Worm (Caenorhabditis elegans): ENCODE measurements around the gene vamp-7.

vamp-7 gene

ce11 chrIV:2607513-2608101 lies at the start of gene vamp-7:
Gene vamp-7, plus strand, starts transcription at chrIV:2608051.
- TF ChIP-seq sdz-12 (GFP tag; optimal IDR thresholded peaks at IDR 0.05) (peak; percentile 11), nhr-25 (tag; optimal IDR thresholded peaks at IDR 0.05; ENCODE audit: borderline replicate concordance, insufficient read depth) (no peak), dmd-9 (GFP tag; IDR thresholded peaks at IDR 0.05) (no peak), set-16 (GFP tag; IDR thresholded peaks at IDR 0.05) (no peak), zip-2 (tag; optimal IDR thresholded peaks at IDR 0.05) (no peak), mep-1 (tag; optimal IDR thresholded peaks at IDR 0.05) (peak; percentile 48), nhr-102 (tag; optimal IDR thresholded peaks at IDR 0.05) (no peak), D1046.2 (GFP tag; IDR thresholded peaks at IDR 0.05) (0 out of 2 replicates have a peak, but pooled peaks have one; percentile 27), dmd-8 (GFP tag; IDR thresholded peaks at IDR 0.05) (no peak), F44E2.7 (GFP tag; IDR thresholded peaks at IDR 0.05) (no peak), nhr-77 (tag; optimal IDR thresholded peaks at IDR 0.05) (no peak), egl-27 (tag; optimal IDR thresholded peaks at IDR 0.05) (no peak), lin-38 (GFP tag; IDR thresholded peaks at IDR 0.05) (peak; percentile 41), dmd-6 (GFP tag; IDR thresholded peaks at IDR 0.05) (no peak), F26F4.8 (GFP tag; conservative IDR thresholded peaks at IDR 0.05) (no peak), hif-1 (tag; optimal IDR thresholded peaks at IDR 0.05) (no peak), attf-4 (tag; optimal IDR thresholded peaks at IDR 0.05) (no peak), daf-16 (GFP tag; optimal IDR thresholded peaks at IDR 0.05) (no peak), daf-16 (tag; optimal IDR thresholded peaks at IDR 0.05) (peak; percentile 5), php-3 (GFP tag; IDR thresholded peaks at IDR 0.05) (no peak), ceh-44 (GFP tag; IDR thresholded peaks at IDR 0.05) (no peak), fos-1 (tag; optimal IDR thresholded peaks at IDR 0.05) (no peak), saeg-2 (GFP tag; IDR thresholded peaks at IDR 0.05) (no peak), nhr-10 (tag; optimal IDR thresholded peaks at IDR 0.05) (no peak), mxl-2 (GFP tag; conservative IDR thresholded peaks at IDR 0.05) (no peak), Y5F2A.4 (GFP tag; optimal IDR thresholded peaks at IDR 0.05) (no peak), aha-1 (tag) (peak; percentile 47), madf-5 (GFP tag; IDR thresholded peaks at IDR 0.05) (no peak), unc-130 (GFP tag; optimal IDR thresholded peaks at IDR 0.05) (peak; percentile 27), nhr-76 (tag; optimal IDR thresholded peaks at IDR 0.05) (no peak), ctbp-1 (GFP tag; IDR thresholded peaks at IDR 0.05) (no peak), mes-2 (tag; optimal IDR thresholded peaks at IDR 0.05; ENCODE audit: poor library complexity, severe bottlenecking) (peak; percentile 3), mdl-1 (tag; optimal IDR thresholded peaks at IDR 0.05) (no peak), zfp-3 (GFP tag; conservative IDR thresholded peaks at IDR 0.05) (0 out of 2 replicates have a peak, but pooled peaks have one; percentile 40), ces-1 (GFP tag; optimal IDR thresholded peaks at IDR 0.05) (no peak), lir-3 (tag; optimal IDR thresholded peaks at IDR 0.05) (no peak), ama-1 (optimal IDR thresholded peaks at IDR 0.05) (peak; percentile 4), dpl-1 (GFP tag; optimal IDR thresholded peaks at IDR 0.05) (no peak), Y48G9A.11 (GFP tag; IDR thresholded peaks at IDR 0.05) (peak; percentile 72), T20F7.1 (GFP tag; optimal IDR thresholded peaks at IDR 0.05) (peak; percentile 37), jun-1 (tag; optimal IDR thresholded peaks at IDR 0.05) (no peak), nhr-6 (tag; optimal IDR thresholded peaks at IDR 0.05) (no peak), mxl-3 (GFP tag; optimal IDR thresholded peaks at IDR 0.05) (no peak), snpc-1.2 (GFP tag; IDR thresholded peaks at IDR 0.05) (no peak), skn-1 (tag; optimal IDR thresholded peaks at IDR 0.05) (no peak), daf-8 (GFP tag; IDR thresholded peaks at IDR 0.05) (no peak)

All from whole organism, L4 larva.